Fruit fly (Drosophila melanogaster): Measurements from ENCODE around the gene tefu.

The tefu gene

DNA sequence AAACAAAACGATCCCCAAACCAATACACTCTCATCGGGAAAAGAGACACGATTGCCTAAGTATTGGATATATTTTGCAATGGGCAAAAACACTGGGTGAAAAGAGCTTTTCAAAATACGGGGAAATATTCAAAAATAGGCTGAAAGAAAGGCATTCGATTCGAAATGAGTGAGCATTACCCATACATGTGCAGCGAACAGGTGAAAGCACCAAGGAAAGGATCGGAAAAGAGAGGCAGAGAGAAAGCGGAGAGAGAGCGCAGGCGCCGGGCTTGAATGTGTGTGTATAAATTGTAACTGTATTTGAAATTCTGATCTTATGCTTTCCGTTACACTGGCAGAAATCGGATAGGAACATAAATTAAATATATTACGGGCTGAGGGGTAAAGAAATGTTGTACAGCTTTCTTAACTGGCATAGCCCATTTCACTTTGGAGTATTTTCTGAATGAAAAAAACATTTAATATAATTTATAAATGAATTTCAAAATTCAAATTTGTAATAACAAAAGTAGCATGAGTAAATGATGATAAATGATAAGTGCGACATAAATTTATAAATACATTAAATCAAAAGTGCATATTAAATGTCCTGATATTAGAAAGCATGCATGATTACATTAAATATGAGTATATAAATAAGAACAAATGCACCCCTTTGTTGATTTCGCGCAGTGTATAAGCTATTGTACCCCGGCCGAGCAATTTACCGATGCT is 38.7 kb upstream of the tefu start (continued):
- TF ChIP-seq nau (GFP tag; optimal IDR thresholded peaks at IDR 0.05) (peak; percentile 15), HLHmδ (GFP tag; optimal IDR thresholded peaks at IDR 0.05) (no peak), sd (tag; optimal IDR thresholded peaks at IDR 0.05) (no peak), CG7786 (GFP tag; optimal IDR thresholded peaks at IDR 0.05) (no peak), CG6175 (GFP tag; IDR thresholded peaks at IDR 0.05) (no peak), CG11695 (GFP tag; IDR thresholded peaks at IDR 0.05) (0 out of 3 replicates have a peak, but pooled peaks have one; percentile 28), mam (GFP tag; optimal IDR thresholded peaks at IDR 0.05) (peak; percentile 2), Spps (tag; optimal IDR thresholded peaks at IDR 0.05) (peak; percentile 44), BtbVII (GFP tag; optimal IDR thresholded peaks at IDR 0.05) (peak; percentile 40), Aef1 (GFP tag; IDR thresholded peaks at IDR 0.05) (no peak), CG14014 (GFP tag; IDR thresholded peaks at IDR 0.05) (no peak; the same call in 1 of the 2 replicates), HLH3B (GFP tag; IDR thresholded peaks at IDR 0.05) (peak; percentile 38), Gsc (GFP tag; IDR thresholded peaks at IDR 0.05) (no peak), nerfin-1 (tag; optimal IDR thresholded peaks at IDR 0.05) (peak; percentile 69), crp (GFP tag; optimal IDR thresholded peaks at IDR 0.05) (peak in 1 of 2 experiments; percentile 2), CG11504 (tag; optimal IDR thresholded peaks at IDR 0.05) (peak; percentile 81), MBD-R2 (GFP tag; IDR thresholded peaks at IDR 0.05) (no peak), Ssrp (tag; optimal IDR thresholded peaks at IDR 0.05) (peak; percentile 83)

DNA sequence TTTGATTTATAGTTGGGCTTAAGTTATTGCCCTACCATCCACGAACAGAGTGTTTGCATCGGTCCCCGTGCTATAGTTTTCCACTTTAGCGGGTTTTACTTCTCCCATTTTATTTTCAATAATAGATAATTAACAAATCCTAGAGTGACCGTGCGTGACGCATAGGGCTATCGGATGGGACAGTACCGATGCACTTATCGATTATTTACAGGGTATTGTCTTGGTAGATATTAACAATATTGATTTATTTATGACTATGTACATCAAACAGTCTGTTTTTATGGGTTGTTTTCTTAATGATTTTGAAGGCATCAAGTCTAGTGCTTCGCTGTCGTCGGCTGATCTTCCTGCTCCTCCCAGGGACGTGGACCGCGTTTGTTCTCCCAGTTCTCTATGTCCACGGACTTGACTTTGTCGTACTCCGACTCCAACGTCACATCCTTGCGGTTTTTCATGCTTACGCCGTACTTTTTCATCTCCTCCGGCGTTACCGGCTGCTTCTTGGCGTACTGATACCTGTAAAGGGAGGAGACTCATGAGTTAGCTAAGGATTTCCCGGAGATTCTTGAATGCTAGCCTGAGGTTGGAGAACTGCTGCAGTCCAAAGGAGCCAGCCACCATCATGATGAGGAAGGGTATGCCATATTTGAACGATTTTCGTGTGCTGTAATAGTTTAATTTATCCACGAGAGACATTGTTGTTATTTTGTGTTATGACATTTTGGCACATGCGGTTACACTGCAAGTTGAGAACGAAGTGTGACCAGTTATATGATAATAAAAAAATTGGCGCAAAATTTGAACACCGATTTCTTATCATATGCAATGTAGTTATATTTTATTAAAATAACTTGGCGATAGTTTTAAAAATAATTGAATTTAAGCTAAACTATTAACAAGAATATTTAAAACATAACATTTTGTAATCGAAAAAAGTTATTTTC is 36.2 kb upstream of the tefu start, which contains the start of the genes MRG15 and Tm1:
TSS of gene MRG15 (minus strand) at position 184 of the 944 bp plus-strand sequence.
TSS of gene Tm1 (plus strand) at position 295 of the 944 bp plus-strand sequence.
- TF ChIP-seq BtbVII (GFP tag; optimal IDR thresholded peaks at IDR 0.05) (no peak), lbe (GFP tag; optimal IDR thresholded peaks at IDR 0.05) (no peak), klu (GFP tag; IDR thresholded peaks at IDR 0.05) (no peak), CG43689 (GFP tag; IDR thresholded peaks at IDR 0.05) (no peak), Nf-YA (GFP tag; IDR thresholded peaks at IDR 0.05) (no peak), Trl (optimal IDR thresholded peaks at IDR 0.05) (no peak), Trl (GFP tag; optimal IDR thresholded peaks at IDR 0.05) (no peak), rib (GFP tag; IDR thresholded peaks at IDR 0.05) (no peak), Pdp1 (GFP tag; optimal IDR thresholded peaks at IDR 0.05) (peak in 1 of 2 experiments; percentile 95), Dek (tag; optimal IDR thresholded peaks at IDR 0.05) (no peak), trh (GFP tag; optimal IDR thresholded peaks at IDR 0.05) (no peak), org-1 (GFP tag; optimal IDR thresholded peaks at IDR 0.05) (no peak), CG12219 (GFP tag; optimal IDR thresholded peaks at IDR 0.05) (no peak), CG6654 (GFP tag; optimal IDR thresholded peaks at IDR 0.05) (no peak), CG9876 (GFP tag; optimal IDR thresholded peaks at IDR 0.05) (no peak), CG11560 (tag; IDR thresholded peaks at IDR 0.05) (no peak), HmgD (GFP tag; optimal IDR thresholded peaks at IDR 0.05) (no peak), CG8924 (tag; optimal IDR thresholded peaks at IDR 0.05) (peak; percentile 5), CG17802 (tag; optimal IDR thresholded peaks at IDR 0.05) (no peak), Gsc (GFP tag; IDR thresholded peaks at IDR 0.05) (no peak), pita (GFP tag; optimal IDR thresholded peaks at IDR 0.05) (no peak), z (GFP tag; IDR thresholded peaks at IDR 0.05) (no peak), h (optimal IDR thresholded peaks at IDR 0.05) (no peak), CG11093 (GFP tag; IDR thresholded peaks at IDR 0.05) (no peak), salm (tag; optimal IDR thresholded peaks at IDR 0.05) (no peak), fd96Cb (tag; optimal IDR thresholded peaks at IDR 0.05) (no peak), Myb (GFP tag; optimal IDR thresholded peaks at IDR 0.05) (no peak), CG12299 (tag; optimal IDR thresholded peaks at IDR 0.05) (no peak), HLHmδ (GFP tag; optimal IDR thresholded peaks at IDR 0.05) (no peak), PHDP (tag; optimal IDR thresholded peaks at IDR 0.05) (no peak), Bgb (GFP tag; IDR thresholded peaks at IDR 0.05; ENCODE audit: partially characterized antibody) (peak; percentile 71), Hsf (GFP tag; optimal IDR thresholded peaks at IDR 0.05) (no peak), Sox100B (GFP tag; optimal IDR thresholded peaks at IDR 0.05) (no peak)

Measured in whole organism, embryonic.